Worm (Caenorhabditis elegans) whole organism, mixed stage, embryonic: Measurements from ENCODE around the gene Y75B8A.10.
"Not testable (repeated sequence)": the region's sequence is repeated elsewhere in the genome, so short reads cannot be mapped to it uniquely, and the experiment has no call there.

Experiments
- M03D4.4 ChIP-seq: sonication (generic microtip); optimal IDR thresholded peaks from 2 replicates; lab custom pipeline; 2017; ENCODE audit warnings: mild to moderate bottlenecking, missing genetic modification characterization, missing compliant biosample characterization
- blmp-1 ChIP-seq: fragments of 150-350 bp; optimal IDR thresholded peaks from 2 replicates; lab custom pipeline; 2014; ENCODE audit warnings: missing biosample characterization, missing genetic modification characterization
- ceh-43 ChIP-seq: fragments of 200-800 bp; sonication (Bioruptor generic); optimal IDR thresholded peaks from 2 replicates; lab custom pipeline; 2018; ENCODE audit warnings: mild to moderate bottlenecking, missing genetic modification characterization, moderate library complexity, missing compliant biosample characterization
- ceh-83 ChIP-seq: fragments of 200-800 bp; sonication (Bioruptor generic); optimal IDR thresholded peaks from 2 replicates; lab custom pipeline; 2018; ENCODE audit warnings: mild to moderate bottlenecking, missing genetic modification characterization, missing compliant biosample characterization
- ces-1 ChIP-seq: fragments of 150-350 bp; optimal IDR thresholded peaks from 2 replicates; lab custom pipeline; 2014; ENCODE audit warnings: missing biosample characterization, missing genetic modification reagents, missing genetic modification characterization
- cnd-1 ChIP-seq: fragments of 200-800 bp; sonication (Bioruptor generic); optimal IDR thresholded peaks from 2 replicates; lab custom pipeline; 2018; ENCODE audit warnings: mild to moderate bottlenecking, missing genetic modification characterization, missing compliant biosample characterization
- drap-1 ChIP-seq: fragments of 200-800 bp; sonication (Bioruptor generic); optimal IDR thresholded peaks from 3 replicates; lab custom pipeline; 2018; ENCODE audit warnings: mild to moderate bottlenecking, missing genetic modification characterization, missing compliant biosample characterization
- elt-1 ChIP-seq: sonication (generic microtip); optimal IDR thresholded peaks from 2 replicates; lab custom pipeline; 2017; ENCODE audit warnings: missing genetic modification characterization, mild to moderate bottlenecking, missing compliant biosample characterization, antibody characterized with exemption, moderate library complexity, borderline replicate concordance; ENCODE audit not compliant: insufficient read depth
- flh-1 ChIP-seq: fragments of 200-800 bp; sonication (Bioruptor generic); optimal IDR thresholded peaks from 2 replicates; lab custom pipeline; 2018; ENCODE audit warnings: mild to moderate bottlenecking, missing genetic modification characterization, moderate library complexity, missing compliant biosample characterization
- ham-2 ChIP-seq: fragments of 200-800 bp; sonication (Bioruptor generic); optimal IDR thresholded peaks from 2 replicates; lab custom pipeline; 2018; ENCODE audit warnings: mild to moderate bottlenecking, missing genetic modification characterization, missing compliant biosample characterization
- hlh-1 ChIP-seq: fragments of 150-350 bp; optimal IDR thresholded peaks from 2 replicates; lab custom pipeline; 2014; ENCODE audit warnings: missing biosample characterization, missing genetic modification reagents, missing genetic modification characterization
- lin-13 ChIP-seq: fragments of 150-350 bp; optimal IDR thresholded peaks from 2 replicates; lab custom pipeline; 2014; ENCODE audit warnings: missing biosample characterization, missing genetic modification characterization
- lin-32 ChIP-seq: fragments of 200-800 bp; sonication (Bioruptor generic); optimal IDR thresholded peaks from 2 replicates; lab custom pipeline; 2018; ENCODE audit warnings: mild to moderate bottlenecking, missing genetic modification characterization, missing compliant biosample characterization
- lsy-2 ChIP-seq: fragments of 150-350 bp; optimal IDR thresholded peaks from 2 replicates; lab custom pipeline; 2014; ENCODE audit warnings: missing biosample characterization, missing genetic modification characterization
- mab-5 ChIP-seq: fragments of 150-350 bp; optimal IDR thresholded peaks from 2 replicates; lab custom pipeline; 2014; ENCODE audit warnings: missing biosample characterization, missing genetic modification characterization
- mep-1 ChIP-seq: fragments of 150-350 bp; optimal IDR thresholded peaks from 2 replicates; lab custom pipeline; 2017; ENCODE audit warnings: missing biosample characterization, missing genetic modification reagents, missing genetic modification characterization, inconsistent platforms
- mls-2 ChIP-seq: sonication (generic microtip); optimal IDR thresholded peaks from 2 replicates; lab custom pipeline; 2016; ENCODE audit warnings: mild to moderate bottlenecking, missing genetic modification characterization, moderate library complexity, missing compliant biosample characterization
- nhr-12 ChIP-seq: fragments of 150-350 bp; optimal IDR thresholded peaks from 2 replicates; lab custom pipeline; 2014; ENCODE audit warnings: missing biosample characterization, missing genetic modification characterization
- nhr-237 ChIP-seq: fragments of 150-350 bp; optimal IDR thresholded peaks from 2 replicates; lab custom pipeline; 2014; ENCODE audit warnings: missing biosample characterization, missing genetic modification characterization
- nhr-28 ChIP-seq: fragments of 150-350 bp; optimal IDR thresholded peaks from 2 replicates; lab custom pipeline; 2014; ENCODE audit warnings: missing biosample characterization, missing genetic modification characterization
- nhr-76 ChIP-seq: sonication (generic microtip); optimal IDR thresholded peaks from 2 replicates; lab custom pipeline; 2017; ENCODE audit warnings: missing biosample characterization, missing genetic modification characterization
- pha-4 ChIP-seq: fragments of 150-350 bp; optimal IDR thresholded peaks from 2 replicates; lab custom pipeline; 2018; ENCODE audit warnings: missing biosample characterization, missing genetic modification reagents, missing genetic modification characterization
- sem-2 ChIP-seq: fragments of 200-800 bp; sonication (Bioruptor generic); optimal IDR thresholded peaks from 2 replicates; lab custom pipeline; 2018; ENCODE audit warnings: mild to moderate bottlenecking, missing genetic modification characterization, missing compliant biosample characterization
- snpc-4 ChIP-seq: fragments of 150-350 bp; optimal IDR thresholded peaks from 2 replicates; lab custom pipeline; 2014; ENCODE audit warnings: missing biosample characterization, missing genetic modification characterization
- sptf-1 ChIP-seq: sonication (generic microtip); optimal IDR thresholded peaks from 2 replicates; lab custom pipeline; 2017; ENCODE audit warnings: mild to moderate bottlenecking, missing genetic modification characterization, moderate library complexity, missing compliant biosample characterization
- tbx-8 ChIP-seq: fragments of 200-800 bp; sonication (Bioruptor generic); optimal IDR thresholded peaks from 2 replicates; lab custom pipeline; 2018; ENCODE audit warnings: mild to moderate bottlenecking, missing genetic modification characterization, moderate library complexity, missing compliant biosample characterization
- unc-120 ChIP-seq: sonication (generic microtip); optimal IDR thresholded peaks from 2 replicates; lab custom pipeline; 2017; ENCODE audit warnings: missing genetic modification characterization, missing compliant biosample characterization; ENCODE audit not compliant: poor library complexity, severe bottlenecking
- unc-39 ChIP-seq: fragments of 150-350 bp; optimal IDR thresholded peaks from 2 replicates; lab custom pipeline; 2014; ENCODE audit warnings: missing biosample characterization, missing genetic modification characterization
- zip-8 ChIP-seq: fragments of 150-350 bp; optimal IDR thresholded peaks from 2 replicates; lab custom pipeline; 2014; ENCODE audit warnings: missing biosample characterization, missing genetic modification characterization
- ztf-11 ChIP-seq: fragments of 150-350 bp; optimal IDR thresholded peaks from 2 replicates; lab custom pipeline; 2014; ENCODE audit warnings: missing biosample characterization, missing genetic modification characterization

Gene Y75B8A.10

ce11 chrIII:12195991-12196390, 13.2 kb upstream of the Y75B8A.10 start:
- TF ChIP-seq sem-2 (GFP tag; lab: Kevin White, UChicago) (no peak), ham-2 (GFP tag; lab: Kevin White, UChicago) (no peak), nhr-28 (tag; lab: Kevin White, UChicago) (no peak)

ce11 chrIII:12194190-12194589, 11.4 kb upstream of the Y75B8A.10 start, which contains the start of gene Y75B8A.44:
Gene Y75B8A.44 (plus strand): TSS chrIII:12194490.
- TF ChIP-seq snpc-4 (tag; lab: Kevin White, UChicago) (no peak), ces-1 (GFP tag; lab: Kevin White, UChicago) (no peak), blmp-1 (no peak), tbx-8 (GFP tag; lab: Kevin White, UChicago) (no peak), ztf-11 (no peak), mep-1 (tag; lab: Kevin White, UChicago) (no peak), M03D4.4 (tag; lab: Kevin White, UChicago) (no peak), nhr-12 (tag; lab: Kevin White, UChicago) (no peak), cnd-1 (tag; lab: Kevin White, UChicago) (no peak), zip-8 (tag; lab: Kevin White, UChicago) (no peak), drap-1 (GFP tag; lab: Kevin White, UChicago) (no peak), unc-120 (tag; lab: Kevin White, UChicago) (no peak)

- TF ChIP-seq lin-32 (GFP tag; lab: Kevin White, UChicago) (no peak), nhr-76 (tag; lab: Kevin White, UChicago) (no peak), flh-1 (GFP tag; lab: Kevin White, UChicago) (no peak), nhr-237 (tag; lab: Kevin White, UChicago) (no peak), cnd-1 (tag; lab: Kevin White, UChicago) (no peak), nhr-28 (tag; lab: Kevin White, UChicago) (no peak), hlh-1 (tag; lab: Kevin White, UChicago) (no peak), ceh-43 (GFP tag; lab: Kevin White, UChicago) (no peak), blmp-1 (no peak), nhr-12 (tag; lab: Kevin White, UChicago) (no peak), mab-5 (no peak), snpc-4 (tag; lab: Kevin White, UChicago) (no peak), pha-4 (tag; lab: Kevin White, UChicago) (no peak), lin-13 (tag; lab: Kevin White, UChicago) (no peak), ham-2 (GFP tag; lab: Kevin White, UChicago) (no peak), tbx-8 (GFP tag; lab: Kevin White, UChicago) (no peak), mep-1 (tag; lab: Kevin White, UChicago) (no peak), lsy-2 (tag; lab: Kevin White, UChicago) (no peak), sem-2 (GFP tag; lab: Kevin White, UChicago) (no peak)
Observed at ce11 chrIII:12188236-12188635, 5.4 kb upstream of the Y75B8A.10 start.

ce11 chrIII:12186111-12186510, 3.3 kb upstream of the Y75B8A.10 start, which contains the start of gene lury-1:
Gene lury-1 (plus strand): TSS chrIII:12186411.
- TF ChIP-seq sptf-1, result no peak
- no peak for TF ChIP-seq ztf-11
- no peak for TF ChIP-seq blmp-1
- no peak for TF ChIP-seq zip-8 (tag; lab: Kevin White, UChicago)
- no peak for TF ChIP-seq ceh-43 (GFP tag; lab: Kevin White, UChicago)
- no peak for TF ChIP-seq hlh-1 (tag; lab: Kevin White, UChicago)
- no peak for TF ChIP-seq mab-5
- TF ChIP-seq snpc-4 (tag; lab: Kevin White, UChicago), result no peak

- TF ChIP-seq unc-120 (tag; lab: Kevin White, UChicago) (peak; percentile 34), mep-1 (tag; lab: Kevin White, UChicago) (peak; percentile 53), pha-4 (tag; lab: Kevin White, UChicago) (peak; percentile 68), ham-2 (GFP tag; lab: Kevin White, UChicago) (peak; percentile 58), hlh-1 (tag; lab: Kevin White, UChicago) (peak; percentile 2), blmp-1 (peak; percentile 53), ceh-83 (GFP tag; lab: Kevin White, UChicago) (no peak), mls-2 (no peak)
Observed at ce11 chrIII:12178121-12178520, 4.7 kb downstream of the Y75B8A.10 start.

ce11 chrIII:12177145-12177544, 5.7 kb downstream of the Y75B8A.10 start, which contains the start of gene gly-11:
Gene gly-11 (minus strand): TSS chrIII:12177245.
- TF ChIP-seq elt-1, hlh-1, unc-39 (tag; lab: Kevin White, UChicago): not testable (repeated sequence)
